Fruit fly (Drosophila melanogaster) whole organism, pupa: Measurements from ENCODE around the gene dpp.

Experiments used
- CG13204 ChIP-seq: fragments of 200-800 bp; sonication (Bioruptor generic); optimal IDR thresholded peaks from 2 replicates; lab custom pipeline; 2018; ENCODE audit warnings: missing biosample characterization, mild to moderate bottlenecking, missing genetic modification characterization, moderate library complexity
- CG14655 ChIP-seq: fragments of 200-800 bp; sonication (Bioruptor generic); optimal IDR thresholded peaks from 3 replicates; lab custom pipeline; 2017; ENCODE audit warnings: mild to moderate bottlenecking, missing biosample characterization, missing genetic modification reagents, missing genetic modification characterization
- CG15710 ChIP-seq: fragments of 200-800 bp; sonication (Bioruptor generic); optimal IDR thresholded peaks from 2 replicates; lab custom pipeline; 2018; ENCODE audit warnings: missing biosample characterization, mild to moderate bottlenecking, missing genetic modification characterization, moderate library complexity
- CG17806 ChIP-seq: fragments of 200-800 bp; sonication (Bioruptor generic); optimal IDR thresholded peaks from 2 replicates; lab custom pipeline; 2018; ENCODE audit warnings: missing biosample characterization, mild to moderate bottlenecking, missing genetic modification characterization, moderate library complexity
- CG32121 ChIP-seq: fragments of 200-800 bp; sonication (Bioruptor generic); IDR thresholded peaks from 2 replicates; pipeline ENCODE4 v1.3.6; 2022; ENCODE audit warnings: missing biosample characterization, missing genetic modification characterization
- CG34367 ChIP-seq: fragments of 200-800 bp; sonication (Bioruptor generic); optimal IDR thresholded peaks from 2 replicates; lab custom pipeline; 2018; ENCODE audit warnings: missing biosample characterization, mild to moderate bottlenecking, missing genetic modification characterization
- CG8159 ChIP-seq: fragments of 200-800 bp; sonication (Bioruptor generic); optimal IDR thresholded peaks from 3 replicates; lab custom pipeline; 2018; ENCODE audit warnings: missing biosample characterization, mild to moderate bottlenecking, missing genetic modification characterization, moderate library complexity
- CG9948 ChIP-seq: fragments of 200-800 bp; sonication (Bioruptor generic); optimal IDR thresholded peaks from 2 replicates; lab custom pipeline; 2018; ENCODE audit warnings: missing biosample characterization, mild to moderate bottlenecking, missing genetic modification characterization, moderate library complexity
- EcR ChIP-seq: fragments of 200-800 bp; sonication (Bioruptor generic); optimal IDR thresholded peaks from 3 replicates; lab custom pipeline; 2019; ENCODE audit warnings: missing biosample characterization, missing genetic modification characterization, mild to moderate bottlenecking, moderate library complexity, missing genetic modification reagents
- Ets98B ChIP-seq: fragments of 200-800 bp; sonication (Bioruptor generic); IDR thresholded peaks from 2 replicates; pipeline ENCODE4 v1.3.6; 2022; ENCODE audit warnings: missing biosample characterization, missing genetic modification characterization
- Pif1A ChIP-seq: fragments of 200-800 bp; sonication (Bioruptor generic); optimal IDR thresholded peaks from 3 replicates; lab custom pipeline; 2016; ENCODE audit warnings: missing biosample characterization, missing genetic modification characterization

DNA sequence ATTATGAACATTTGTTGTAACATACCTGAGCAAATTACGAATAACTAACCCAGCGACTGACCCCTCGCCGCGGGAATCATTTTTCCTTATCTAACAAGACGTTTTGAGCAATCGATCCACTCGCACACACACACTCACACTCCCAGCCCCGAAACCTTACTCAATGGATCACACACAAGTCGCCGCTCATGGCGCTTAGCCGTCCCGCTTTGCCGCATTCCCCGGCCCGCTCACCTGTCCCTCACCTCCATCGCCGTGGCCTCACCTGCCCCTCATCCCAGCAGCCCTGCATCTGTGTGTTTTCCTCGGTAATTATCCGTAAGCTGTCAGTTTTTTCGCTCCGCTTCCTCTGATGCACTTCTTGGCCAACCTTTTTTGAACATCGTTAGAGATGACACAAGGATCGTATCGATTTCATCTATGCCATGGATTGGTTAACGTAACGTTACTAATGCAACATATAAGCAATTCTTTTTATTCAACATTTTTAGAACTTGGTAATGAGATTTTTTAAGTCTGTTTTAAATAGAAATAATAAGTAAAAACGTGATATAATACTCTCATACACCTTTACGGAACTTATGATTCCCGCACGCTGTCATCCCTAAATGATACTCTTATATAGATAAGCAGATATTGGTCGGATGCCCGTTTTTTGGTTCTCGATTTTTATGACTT, 33.3 kb downstream of the dpp start:
- no peak for TF ChIP-seq CG17806 (tag; lab: Kevin White, UChicago)
- TF ChIP-seq CG34367 (tag; lab: Kevin White, UChicago) = no peak
- TF ChIP-seq CG8159 (tag; lab: Kevin White, UChicago) = no peak
- no peak for TF ChIP-seq Pif1A (GFP tag; lab: Kevin White, UChicago)
- no peak for TF ChIP-seq CG32121
- TF ChIP-seq CG14655 (GFP tag; lab: Kevin White, UChicago) = no peak
- TF ChIP-seq CG9948 = no peak
- TF ChIP-seq Ets98B (GFP tag; lab: Robert Waterston, UW) = no peak
- TF ChIP-seq EcR (GFP tag; lab: Kevin White, UChicago) = no peak
- no peak for TF ChIP-seq CG15710
- no peak for TF ChIP-seq CG13204 (GFP tag; lab: Kevin White, UChicago)
